Worm (Caenorhabditis elegans): ENCODE data around the gene T23D5.8.
"Not testable (repeated sequence)": the region's sequence is repeated elsewhere in the genome, so short reads cannot be mapped to it uniquely, and the experiment has no call there.

ce11 chrV:15744366-15744765 lies 3.9 kb downstream of the T23D5.8 start, which contains the start of gene str-19:
- TF ChIP-seq jun-1 (tag; optimal IDR thresholded peaks at IDR 0.05); mdt-29 (GFP tag; IDR thresholded peaks at IDR 0.05); T20F7.1 (GFP tag; optimal IDR thresholded peaks at IDR 0.05); ama-1 (optimal IDR thresholded peaks at IDR 0.05); F49E8.2 (tag; optimal IDR thresholded peaks at IDR 0.05; ENCODE audit: borderline replicate concordance); mdl-1 (tag; optimal IDR thresholded peaks at IDR 0.05); nhr-237 (tag; optimal IDR thresholded peaks at IDR 0.05); T26A8.4 (GFP tag; IDR thresholded peaks at IDR 0.05); dve-1 (tag; optimal IDR thresholded peaks at IDR 0.05; ENCODE audit: insufficient read depth); aly-2 (tag; optimal IDR thresholded peaks at IDR 0.05); lsy-2 (tag; optimal IDR thresholded peaks at IDR 0.05): not testable (repeated sequence)
